Worm (Caenorhabditis elegans): ENCODE measurements around the gene eri-12.
"Not testable (repeated sequence)": the region's sequence is repeated elsewhere in the genome, so short reads cannot be mapped to it uniquely, and the experiment has no call there.

eri-12 gene

ce11 chrIV:12131308-12132072 is 25.1 kb upstream of the eri-12 start:
- TF ChIP-seq ZK546.5 (tag; optimal IDR thresholded peaks at IDR 0.05), result no peak
- no peak for TF ChIP-seq R02D3.7 (tag; optimal IDR thresholded peaks at IDR 0.05)
- TF ChIP-seq elt-1 (tag; optimal IDR thresholded peaks at IDR 0.05), result no peak
- no peak for TF ChIP-seq nhr-237 (tag; optimal IDR thresholded peaks at IDR 0.05)
- no peak for TF ChIP-seq nhr-77 (tag; optimal IDR thresholded peaks at IDR 0.05)
- no peak for TF ChIP-seq snpc-4 (tag; optimal IDR thresholded peaks at IDR 0.05)
- TF ChIP-seq fkh-10 (GFP tag; optimal IDR thresholded peaks at IDR 0.05), result no peak
- TF ChIP-seq daf-12 (tag; optimal IDR thresholded peaks at IDR 0.05), result no peak
- TF ChIP-seq eor-1 (tag; optimal IDR thresholded peaks at IDR 0.05), result no peak
- TF ChIP-seq tbx-2 (tag; optimal IDR thresholded peaks at IDR 0.05), result no peak
- no peak for TF ChIP-seq fkh-2 (tag; optimal IDR thresholded peaks at IDR 0.05)
- no peak for TF ChIP-seq nfya-1 (tag; optimal IDR thresholded peaks at IDR 0.05; ENCODE audit: insufficient read depth)
- TF ChIP-seq mdl-1 (tag; optimal IDR thresholded peaks at IDR 0.05), result no peak
- TF ChIP-seq nhr-76 (tag; optimal IDR thresholded peaks at IDR 0.05), result no peak
- TF ChIP-seq lsy-12 (tag; optimal IDR thresholded peaks at IDR 0.05), result no peak
- no peak for TF ChIP-seq nhr-25 (tag; optimal IDR thresholded peaks at IDR 0.05)
- no peak for TF ChIP-seq nhr-12 (tag; optimal IDR thresholded peaks at IDR 0.05)
- no peak for TF ChIP-seq fos-1 (tag; optimal IDR thresholded peaks at IDR 0.05)
- no peak for TF ChIP-seq nhr-23 (tag; optimal IDR thresholded peaks at IDR 0.05)

ce11 chrIV:12133776-12134175 is 22.9 kb upstream of the eri-12 start:
- TF ChIP-seq nhr-76 (tag; optimal IDR thresholded peaks at IDR 0.05) (no peak), elt-1 (tag; optimal IDR thresholded peaks at IDR 0.05) (no peak), nhr-23 (tag; optimal IDR thresholded peaks at IDR 0.05) (no peak), ceh-28 (tag; optimal IDR thresholded peaks at IDR 0.05) (no peak), nfya-1 (tag; optimal IDR thresholded peaks at IDR 0.05; ENCODE audit: insufficient read depth) (no peak), nhr-28 (tag; optimal IDR thresholded peaks at IDR 0.05) (no peak)

ce11 chrIV:12134991-12135390 is 21.6 kb upstream of the eri-12 start:
- TF ChIP-seq fkh-10 (GFP tag; optimal IDR thresholded peaks at IDR 0.05) (no peak), nhr-77 (tag; optimal IDR thresholded peaks at IDR 0.05) (no peak), elt-2 (tag; optimal IDR thresholded peaks at IDR 0.05) (no peak), egl-5 (tag; optimal IDR thresholded peaks at IDR 0.05) (no peak), nhr-67 (tag; optimal IDR thresholded peaks at IDR 0.05) (no peak), skn-1 (tag; optimal IDR thresholded peaks at IDR 0.05) (no peak), lin-15B (tag; optimal IDR thresholded peaks at IDR 0.05) (no peak), mml-1 (tag; optimal IDR thresholded peaks at IDR 0.05) (no peak), elt-1 (tag; optimal IDR thresholded peaks at IDR 0.05) (no peak)

- TF ChIP-seq fkh-10 (GFP tag; optimal IDR thresholded peaks at IDR 0.05); nhr-11 (tag; optimal IDR thresholded peaks at IDR 0.05); nhr-23 (tag; optimal IDR thresholded peaks at IDR 0.05): not testable (repeated sequence)
Observed at ce11 chrIV:12138093-12138492, 18.5 kb upstream of the eri-12 start, which contains the start of gene B0001.4. Gene B0001.4, minus strand, starts transcription at chrIV:12138193.

- TF ChIP-seq nhr-28 (tag; optimal IDR thresholded peaks at IDR 0.05) (no peak), lsy-12 (tag; optimal IDR thresholded peaks at IDR 0.05) (no peak), egl-5 (tag; optimal IDR thresholded peaks at IDR 0.05) (no peak), nhr-67 (tag; optimal IDR thresholded peaks at IDR 0.05) (no peak), pqm-1 (tag; optimal IDR thresholded peaks at IDR 0.05) (no peak), unc-62 (GFP tag; optimal IDR thresholded peaks at IDR 0.05) (no peak), nhr-76 (tag; optimal IDR thresholded peaks at IDR 0.05) (no peak), fkh-10 (GFP tag; optimal IDR thresholded peaks at IDR 0.05) (no peak), elt-3 (tag; optimal IDR thresholded peaks at IDR 0.05) (no peak), eor-1 (tag; optimal IDR thresholded peaks at IDR 0.05) (no peak), snpc-4 (tag; optimal IDR thresholded peaks at IDR 0.05) (no peak), nhr-23 (tag; optimal IDR thresholded peaks at IDR 0.05) (no peak)
Observed at ce11 chrIV:12140959-12141358, 15.7 kb upstream of the eri-12 start, which contains the start of gene B0001.8. Gene B0001.8, minus strand, starts transcription at chrIV:12141059.

Data from whole organism, L3 larva.